Worm (Caenorhabditis elegans) whole organism, early embryonic: Measurements from ENCODE around the gene cyp-33C11.

ENCODE experiments used
- ama-1 ChIP-seq: fragments of 150-350 bp; optimal IDR thresholded peaks from 2 replicates; lab custom pipeline; 2014
- ceh-36 ChIP-seq: sonication (generic microtip); optimal IDR thresholded peaks from 2 replicates; lab custom pipeline; 2016; ENCODE audit warnings: missing genetic modification characterization, inconsistent platforms, missing compliant biosample characterization
- ets-7 ChIP-seq: sonication (generic microtip); optimal IDR thresholded peaks from 2 replicates; lab custom pipeline; 2016; ENCODE audit warnings: missing genotype, missing genetic modification characterization, missing compliant biosample characterization
- hmg-4 ChIP-seq: fragments of 200-800 bp; sonication (Bioruptor generic); optimal IDR thresholded peaks from 2 replicates; lab custom pipeline; 2018; ENCODE audit warnings: mild to moderate bottlenecking, missing genetic modification characterization, missing compliant biosample characterization
- hnd-1 ChIP-seq: sonication (generic microtip); optimal IDR thresholded peaks from 2 replicates; lab custom pipeline; 2016; ENCODE audit warnings: missing genetic modification characterization, missing compliant biosample characterization
- sea-1 ChIP-seq: fragments of 200-800 bp; sonication (Bioruptor generic); conservative IDR thresholded peaks from 2 replicates; pipeline ENCODE4 v1.3.6; 2022; ENCODE audit warnings: missing genetic modification characterization, missing compliant biosample characterization
- tra-4 ChIP-seq: sonication (generic microtip); optimal IDR thresholded peaks from 2 replicates; lab custom pipeline; 2017; ENCODE audit warnings: missing genetic modification characterization, missing compliant biosample characterization

DNA sequence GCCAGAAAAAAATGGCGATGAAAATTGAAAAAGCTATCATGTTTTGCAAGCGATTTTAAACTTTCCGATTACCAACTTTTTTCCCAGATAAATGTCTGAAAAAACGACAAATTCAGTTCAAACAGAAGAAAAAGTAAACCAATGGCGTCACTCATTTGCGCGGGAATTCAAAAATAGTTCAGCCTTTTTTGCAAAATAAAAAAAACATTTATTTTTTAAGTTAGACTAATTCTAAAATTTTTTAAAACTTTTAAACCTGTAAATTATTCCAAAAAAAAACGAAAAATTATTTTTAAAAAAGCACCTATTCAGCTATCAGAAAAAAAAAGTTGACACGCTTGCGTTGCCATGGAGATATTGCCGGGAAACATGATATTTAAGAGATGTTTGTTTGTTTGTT, at the start of gene cyp-33C11:
- no peak for TF ChIP-seq hmg-4
- TF ChIP-seq tra-4 (tag; lab: Kevin White, UChicago): no peak
- no peak for TF ChIP-seq sea-1 (GFP tag; lab: Robert Waterston, UW)
- TF ChIP-seq ceh-36 (tag; lab: Kevin White, UChicago): no peak
- no peak for TF ChIP-seq hnd-1 (tag; lab: Kevin White, UChicago)
- no peak for TF ChIP-seq ama-1 (lab: Kevin White, UChicago)
- TF ChIP-seq ets-7 (tag; lab: Kevin White, UChicago): no peak
